Fruit fly (Drosophila melanogaster): ENCODE results near the gene mthl15.
A peak's percentile ranks its signal among the peaks of the same experiment; 100 is the strongest.

Gene mthl15

dm6 chr2L:10250441-10250847 is 12.3 kb upstream of the mthl15 start, which contains the start of the genes bsk and CG31717 (continued):
- peak; percentile 76 for TF ChIP-seq CG4617 (GFP tag; optimal IDR thresholded peaks at IDR 0.05; ENCODE audit: borderline replicate concordance)
- TF ChIP-seq Atf-2 (GFP tag; optimal IDR thresholded peaks at IDR 0.05) = no peak
- no peak for TF ChIP-seq CG12155 (GFP tag; optimal IDR thresholded peaks at IDR 0.05)
- TF ChIP-seq CG10654 (GFP tag; optimal IDR thresholded peaks at IDR 0.05) = no peak
- no peak for TF ChIP-seq so (GFP tag; IDR thresholded peaks at IDR 0.05)
- no peak for TF ChIP-seq gcm (GFP tag; optimal IDR thresholded peaks at IDR 0.05)
- peak; percentile 43 for TF ChIP-seq Ets97D (GFP tag; optimal IDR thresholded peaks at IDR 0.05)
- no peak for TF ChIP-seq cwo (GFP tag; optimal IDR thresholded peaks at IDR 0.05)
- TF ChIP-seq sug (tag; optimal IDR thresholded peaks at IDR 0.05) = no peak
- TF ChIP-seq CG2116 (GFP tag; optimal IDR thresholded peaks at IDR 0.05) = peak; percentile 78
- TF ChIP-seq Med (GFP tag) = peak; percentile 67
- peak; percentile 34 for TF ChIP-seq kay (GFP tag; optimal IDR thresholded peaks at IDR 0.05)
- TF ChIP-seq crc (GFP tag; optimal IDR thresholded peaks at IDR 0.05) = no peak
- TF ChIP-seq tx (GFP tag; optimal IDR thresholded peaks at IDR 0.05) = no peak
- TF ChIP-seq ken (GFP tag; IDR thresholded peaks at IDR 0.05) = no peak
- peak; percentile 77 for TF ChIP-seq BEAF-32 (GFP tag; optimal IDR thresholded peaks at IDR 0.05)
- TF ChIP-seq CG12659 (GFP tag; optimal IDR thresholded peaks at IDR 0.05) = peak; percentile 72
- no peak for TF ChIP-seq Spps (tag; optimal IDR thresholded peaks at IDR 0.05)
- no peak for TF ChIP-seq Abd-B (GFP tag; optimal IDR thresholded peaks at IDR 0.05)
- peak; percentile 65 for TF ChIP-seq row (GFP tag; IDR thresholded peaks at IDR 0.05)
- TF ChIP-seq CG16779 (GFP tag; IDR thresholded peaks at IDR 0.05) = no peak
- TF ChIP-seq CG6765 (GFP tag; optimal IDR thresholded peaks at IDR 0.05) = no peak
- TF ChIP-seq HHEX (GFP tag; optimal IDR thresholded peaks at IDR 0.05) = no peak
- TF ChIP-seq corto (GFP tag; optimal IDR thresholded peaks at IDR 0.05) = no peak
- TF ChIP-seq Hey (tag; optimal IDR thresholded peaks at IDR 0.05) = no peak
- no peak for TF ChIP-seq tin (GFP tag; optimal IDR thresholded peaks at IDR 0.05)
- no peak for TF ChIP-seq lov (optimal IDR thresholded peaks at IDR 0.05)
- no peak for TF ChIP-seq lov (GFP tag; IDR thresholded peaks at IDR 0.05)
- TF ChIP-seq nmo (GFP tag; optimal IDR thresholded peaks at IDR 0.05) = peak; percentile 60
- no peak for TF ChIP-seq CG6854 (GFP tag; optimal IDR thresholded peaks at IDR 0.05)
- no peak for TF ChIP-seq CG18262 (tag; optimal IDR thresholded peaks at IDR 0.05)
- TF ChIP-seq Sry-δ (GFP tag; optimal IDR thresholded peaks at IDR 0.05) = peak; percentile 87
- TF ChIP-seq disco-r (GFP tag; optimal IDR thresholded peaks at IDR 0.05) = no peak
- TF ChIP-seq CG1603 (tag; optimal IDR thresholded peaks at IDR 0.05) = peak; percentile 93
- TF ChIP-seq croc (GFP tag; conservative IDR thresholded peaks at IDR 0.05) = no peak

dm6 chr2L:10249655-10250202 is 11.6 kb upstream of the mthl15 start:
- TF ChIP-seq sd (tag; optimal IDR thresholded peaks at IDR 0.05) (peak; percentile 76), Hr39 (optimal IDR thresholded peaks at IDR 0.05) (no peak), CG33557 (GFP tag; optimal IDR thresholded peaks at IDR 0.05) (peak; percentile 87), az2 (GFP tag; optimal IDR thresholded peaks at IDR 0.05) (no peak), CG2875 (GFP tag; optimal IDR thresholded peaks at IDR 0.05) (peak; percentile 27), pros (GFP tag; optimal IDR thresholded peaks at IDR 0.05) (no peak), Rx (GFP tag; IDR thresholded peaks at IDR 0.05) (no peak), CG10366 (GFP tag; IDR thresholded peaks at IDR 0.05) (no peak), Mad (GFP tag; optimal IDR thresholded peaks at IDR 0.05) (no peak), B-H2 (GFP tag; optimal IDR thresholded peaks at IDR 0.05) (peak; percentile 31), p53 (GFP tag; optimal IDR thresholded peaks at IDR 0.05) (peak; percentile 76), sima (GFP tag; optimal IDR thresholded peaks at IDR 0.05) (no peak), gsb-n (tag; optimal IDR thresholded peaks at IDR 0.05) (no peak), caup (GFP tag; optimal IDR thresholded peaks at IDR 0.05; ENCODE audit: severe bottlenecking) (no peak), Eip74EF (GFP tag; optimal IDR thresholded peaks at IDR 0.05) (no peak), CG4730 (GFP tag; IDR thresholded peaks at IDR 0.05) (no peak), Sox102F (GFP tag; optimal IDR thresholded peaks at IDR 0.05) (no peak), CG33213 (GFP tag; optimal IDR thresholded peaks at IDR 0.05) (peak; percentile 41)

All from whole organism, embryonic.